Worm (Caenorhabditis elegans) whole organism, dauer: Measurements from ENCODE around the gene K12D12.4.

Experiments used
- unc-62 ChIP-seq: sonication (generic microtip); optimal IDR thresholded peaks from 2 replicates; lab custom pipeline; 2017; ENCODE audit warnings: missing biosample characterization, missing genetic modification reagents, missing genetic modification characterization

K12D12.4 gene

DNA sequence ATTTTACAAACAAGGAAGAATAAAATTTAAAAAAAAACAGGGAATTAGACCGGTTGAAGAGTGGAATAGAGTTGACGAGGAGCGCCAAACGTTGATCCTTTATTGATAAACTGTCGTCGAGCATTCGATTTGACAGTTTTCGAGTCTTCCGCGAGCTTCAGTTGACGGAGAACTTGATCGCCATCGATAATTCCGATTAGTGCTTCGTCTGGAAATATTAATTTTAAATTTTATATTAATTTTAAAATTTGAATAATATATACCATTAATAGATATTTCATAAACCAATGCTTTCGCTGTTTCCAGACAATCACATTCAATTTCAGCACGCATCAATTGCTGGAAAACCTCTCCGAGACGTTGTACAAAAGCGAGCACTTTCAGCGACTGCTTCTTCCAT, at the start of gene K12D12.4:
Gene K12D12.4, minus strand, starts transcription at position 101 of the 400 bp plus-strand sequence.
- TF ChIP-seq unc-62 (GFP tag; lab: Kevin White, UChicago), result no peak

DNA sequence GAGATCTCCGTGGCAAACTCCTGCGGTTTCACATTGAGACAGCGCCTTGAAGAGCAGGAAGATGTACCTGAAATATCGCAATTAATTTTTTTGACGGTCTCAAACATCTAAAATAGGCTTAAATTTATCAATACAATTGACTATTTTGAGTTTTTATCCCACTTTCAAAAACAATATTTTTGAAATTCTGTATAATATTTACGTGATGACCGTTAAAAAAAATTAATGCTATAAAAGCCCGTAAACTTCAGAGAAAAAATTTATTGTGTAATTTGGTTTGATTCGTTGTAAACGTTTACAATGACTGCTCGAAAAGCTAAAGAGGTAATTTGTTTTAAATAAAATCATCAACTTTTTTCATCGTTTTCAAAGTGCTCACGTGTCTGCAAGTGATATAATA, 48.8 kb upstream of the K12D12.4 start, which contains the start of gene ZK930.7:
Gene ZK930.7, plus strand, starts transcription at position 301 of the 400 bp plus-strand sequence.
- no peak for TF ChIP-seq unc-62 (GFP tag; lab: Kevin White, UChicago)

DNA sequence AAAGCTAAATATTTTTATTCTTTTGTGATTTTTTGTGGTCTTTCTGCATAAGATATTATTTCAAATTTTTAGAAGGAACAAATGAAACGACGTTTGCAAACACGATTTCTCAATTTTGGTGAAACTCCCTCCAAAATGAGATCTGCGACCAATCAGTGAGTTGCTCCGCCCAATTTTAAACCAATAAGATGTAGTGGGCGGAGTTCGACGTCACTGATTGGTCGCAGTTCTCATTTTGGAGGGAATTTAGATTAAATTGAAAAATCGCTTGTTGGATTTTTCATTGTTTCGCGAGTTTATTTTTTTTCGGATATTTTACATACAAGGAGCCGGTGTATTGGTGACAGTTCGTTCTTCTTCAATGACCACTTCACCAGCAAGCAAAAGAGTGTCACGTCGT, 45.0 kb upstream of the K12D12.4 start:
- no peak for TF ChIP-seq unc-62 (GFP tag; lab: Kevin White, UChicago)

ce11 chrII:11906217-11906616, 40.7 kb upstream of the K12D12.4 start, which contains the start of gene ZK930.4:
TSS of gene ZK930.4 (plus strand) at chrII:11906517.
- TF ChIP-seq unc-62 (GFP tag; lab: Kevin White, UChicago), result no peak

DNA sequence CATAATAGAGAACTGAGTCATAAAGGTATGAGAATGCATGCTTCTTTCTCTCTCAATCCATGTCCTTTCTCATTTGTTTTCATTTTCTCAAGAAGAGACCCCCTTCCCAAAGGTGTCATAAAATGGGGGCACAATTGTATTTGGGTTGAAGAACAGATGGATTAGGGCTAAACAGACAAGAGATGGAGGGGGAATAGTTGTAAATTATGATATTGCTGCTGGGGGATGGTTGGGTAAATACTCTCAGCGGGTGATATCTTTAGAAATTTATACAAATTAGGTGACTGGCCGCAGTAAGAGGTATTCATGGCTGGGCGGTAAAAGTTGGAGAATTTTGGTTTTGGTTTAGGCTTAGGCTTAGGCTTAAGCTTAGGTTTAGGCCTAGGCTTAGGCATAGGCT, 39.5 kb upstream of the K12D12.4 start:
- TF ChIP-seq unc-62 (GFP tag; lab: Kevin White, UChicago), result no peak

- TF ChIP-seq unc-62 (GFP tag; lab: Kevin White, UChicago), result no peak
These were observed 36.7 kb upstream of the K12D12.4 start for ce11 chrII:11902203-11902602.

DNA sequence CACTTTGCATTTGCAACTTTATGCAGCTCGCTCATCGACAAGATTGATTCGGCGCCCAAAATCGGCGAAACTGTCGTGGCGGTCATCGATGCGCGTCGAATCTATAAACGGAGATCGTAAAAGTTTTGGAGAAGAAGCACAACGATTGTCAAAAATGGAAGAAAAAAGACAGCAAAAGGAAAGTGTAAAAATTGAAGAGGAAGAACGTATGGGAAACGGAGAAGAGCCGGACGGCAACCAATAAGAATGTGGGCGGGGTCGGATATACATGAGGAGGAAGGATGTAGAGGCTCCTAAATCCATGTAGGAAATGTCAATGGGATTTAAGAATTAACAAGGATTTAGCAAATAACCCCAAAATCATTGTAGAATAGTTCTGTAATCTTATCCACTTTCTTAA, 35.6 kb upstream of the K12D12.4 start, which contains the start of gene vab-23:
Gene vab-23, minus strand, starts transcription at position 101 of the 400 bp plus-strand sequence.
- no peak for TF ChIP-seq unc-62 (GFP tag; lab: Kevin White, UChicago)

ce11 chrII:11899761-11900160, 34.2 kb upstream of the K12D12.4 start:
- no peak for TF ChIP-seq unc-62 (GFP tag; lab: Kevin White, UChicago)

- no peak for TF ChIP-seq unc-62 (GFP tag; lab: Kevin White, UChicago)
These were observed 27.8 kb upstream of the K12D12.4 start, which contains the start of gene ZK930.2 for ce11 chrII:11893323-11893722. TSS of gene ZK930.2 (minus strand) at chrII:11893423.

ce11 chrII:11890596-11890995, 25.1 kb upstream of the K12D12.4 start:
- no peak for TF ChIP-seq unc-62 (GFP tag; lab: Kevin White, UChicago)

- no peak for TF ChIP-seq unc-62 (GFP tag; lab: Kevin White, UChicago)
These were observed 24.0 kb upstream of the K12D12.4 start for ce11 chrII:11889420-11890075.

DNA sequence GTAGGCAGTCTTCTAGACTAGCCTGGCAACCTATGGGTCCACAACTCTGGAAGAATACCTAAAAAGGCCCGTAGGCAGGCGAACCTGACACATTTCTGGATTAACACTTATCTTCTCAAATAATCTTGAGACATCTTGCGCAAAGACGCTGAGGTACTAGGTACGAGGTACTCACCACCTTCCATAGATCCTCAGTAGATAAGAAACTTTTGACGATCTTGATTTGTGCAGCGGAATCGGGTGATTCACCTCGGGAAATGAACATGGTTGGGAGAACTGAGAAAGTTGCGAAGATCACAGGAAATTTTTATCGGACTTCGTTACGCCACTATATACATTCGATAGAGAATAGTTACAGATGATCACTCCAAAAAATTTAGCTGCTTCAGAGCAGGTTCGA, 22.6 kb upstream of the K12D12.4 start:
- no peak for TF ChIP-seq unc-62 (GFP tag; lab: Kevin White, UChicago)

ce11 chrII:11887724-11888123, 22.2 kb upstream of the K12D12.4 start:
- TF ChIP-seq unc-62 (GFP tag; lab: Kevin White, UChicago), result no peak

- TF ChIP-seq unc-62 (GFP tag; lab: Kevin White, UChicago), result no peak
These were observed 18.1 kb upstream of the K12D12.4 start, which contains the start of gene ZK930.6 for ce11 chrII:11883648-11884047. TSS of gene ZK930.6 (plus strand) at chrII:11883948.

- no peak for TF ChIP-seq unc-62 (GFP tag; lab: Kevin White, UChicago)
These were observed 15.2 kb upstream of the K12D12.4 start for ce11 chrII:11880456-11881353.

DNA sequence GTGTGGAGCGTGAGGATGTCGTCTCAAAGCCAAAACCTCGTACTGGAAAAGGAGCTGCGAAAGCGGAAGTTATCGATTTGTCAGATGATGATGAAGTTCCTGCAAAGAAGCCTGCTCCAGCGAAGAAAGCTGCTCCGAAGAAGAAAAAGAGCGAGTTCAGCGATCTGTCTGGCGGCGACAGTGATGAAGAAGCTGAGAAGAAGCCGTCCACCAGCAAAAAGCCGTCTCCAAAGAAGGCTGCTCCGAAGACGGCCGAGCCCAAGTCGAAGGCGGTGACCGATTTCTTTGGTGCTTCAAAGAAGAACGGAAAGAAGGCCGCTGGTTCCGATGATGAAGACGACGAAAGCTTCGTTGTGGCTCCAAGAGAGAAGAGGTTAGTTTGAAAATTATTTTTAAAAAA, 14.2 kb upstream of the K12D12.4 start:
- TF ChIP-seq unc-62 (GFP tag; lab: Kevin White, UChicago), result no peak
